Fruit fly (Drosophila melanogaster): ENCODE measurements around the gene pip.

pip gene

DNA sequence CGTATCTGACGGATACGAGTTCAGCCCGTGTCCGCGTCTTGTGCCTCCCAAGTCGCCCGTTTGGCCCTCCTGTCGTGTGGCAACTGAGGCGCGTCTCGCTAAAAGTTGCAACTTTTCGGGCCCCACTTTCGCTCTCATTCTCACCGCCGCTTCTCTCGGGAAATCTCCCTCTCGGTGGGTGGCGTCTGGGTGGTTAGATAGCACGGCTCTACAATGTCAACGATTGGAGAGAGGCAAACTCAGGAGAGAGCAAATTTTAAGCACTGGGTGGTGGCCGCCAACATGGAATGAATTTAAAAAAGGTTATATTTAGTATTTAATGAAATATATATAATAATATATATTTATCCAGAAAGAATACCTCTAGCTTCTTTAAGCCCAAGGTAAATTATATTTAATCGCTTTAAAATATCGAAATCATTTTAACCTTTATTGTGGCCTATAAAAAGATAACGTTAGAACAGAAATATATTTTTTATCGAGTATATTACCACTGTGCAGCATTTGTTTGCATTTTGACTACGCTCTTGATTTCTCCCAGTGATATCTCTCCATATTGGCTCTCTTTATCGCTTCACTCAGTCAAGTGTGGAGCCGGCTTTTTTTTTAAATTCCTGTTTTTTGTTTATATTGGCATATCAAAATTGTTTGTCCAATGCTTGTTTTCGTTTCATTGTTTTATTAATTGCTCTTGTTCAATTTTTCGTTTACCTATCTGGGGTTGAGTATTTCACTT is 44.8 kb downstream of the pip start, which contains the start of gene Gbs-76A (continued):
- TF ChIP-seq CG14860 (GFP tag; IDR thresholded peaks at IDR 0.05; ENCODE audit: partially characterized antibody) (peak; percentile 49; the same call in 1 of the 3 replicates), yki (optimal IDR thresholded peaks at IDR 0.05) (peak; percentile 16), otp (GFP tag; IDR thresholded peaks at IDR 0.05) (0 out of 3 replicates have a peak, but pooled peaks have one; percentile 47), Chrac-16 (GFP tag; optimal IDR thresholded peaks at IDR 0.05) (peak; percentile 38), amos (GFP tag; IDR thresholded peaks at IDR 0.05; ENCODE audit: partially characterized antibody) (no peak), gsb (GFP tag; IDR thresholded peaks at IDR 0.05) (peak; percentile 62), Sin3A (optimal IDR thresholded peaks at IDR 0.05) (no peak), PHDP (tag; optimal IDR thresholded peaks at IDR 0.05) (peak; percentile 93), nerfin-2 (GFP tag; IDR thresholded peaks at IDR 0.05; ENCODE audit: partially characterized antibody) (peak; percentile 20; the same call in 1 of the 2 replicates), fd64A (GFP tag; optimal IDR thresholded peaks at IDR 0.05) (no peak), CG11695 (GFP tag; IDR thresholded peaks at IDR 0.05) (peak; percentile 77; the same call in 2 of the 3 replicates), sc (optimal IDR thresholded peaks at IDR 0.05) (no peak), sc (GFP tag; optimal IDR thresholded peaks at IDR 0.05) (peak; percentile 75), CG17385 (GFP tag; optimal IDR thresholded peaks at IDR 0.05) (peak; percentile 85), CG31365 (tag; optimal IDR thresholded peaks at IDR 0.05) (no peak), btn (GFP tag; optimal IDR thresholded peaks at IDR 0.05) (no peak), CG4854 (GFP tag; optimal IDR thresholded peaks at IDR 0.05) (no peak), gem (tag; optimal IDR thresholded peaks at IDR 0.05) (peak; percentile 94), ken (GFP tag; IDR thresholded peaks at IDR 0.05) (0 out of 3 replicates have a peak, but pooled peaks have one; percentile 42), oc (tag; optimal IDR thresholded peaks at IDR 0.05) (peak; percentile 89), Lim3 (GFP tag; IDR thresholded peaks at IDR 0.05) (no peak), CG16863 (GFP tag; optimal IDR thresholded peaks at IDR 0.05) (no peak), CkIIα-i1 (GFP tag; IDR thresholded peaks at IDR 0.05) (no peak), Hey (tag; optimal IDR thresholded peaks at IDR 0.05) (no peak), HHEX (GFP tag; optimal IDR thresholded peaks at IDR 0.05) (peak; percentile 72), D (optimal IDR thresholded peaks at IDR 0.05) (no peak), D (GFP tag; optimal IDR thresholded peaks at IDR 0.05) (peak; percentile 75), Taf1 (GFP tag; IDR thresholded peaks at IDR 0.05) (peak; percentile 63), CG15479 (GFP tag; optimal IDR thresholded peaks at IDR 0.05) (no peak), fd102C (GFP tag; optimal IDR thresholded peaks at IDR 0.05) (no peak), sr (GFP tag; IDR thresholded peaks at IDR 0.05) (no peak), jing (GFP tag; optimal IDR thresholded peaks at IDR 0.05) (no peak), CG9797 (GFP tag; optimal IDR thresholded peaks at IDR 0.05) (no peak), CG7372 (GFP tag; IDR thresholded peaks at IDR 0.05) (no peak; the same call in 1 of the 2 replicates), gfzf (GFP tag; optimal IDR thresholded peaks at IDR 0.05) (no peak), CG8388 (GFP tag; optimal IDR thresholded peaks at IDR 0.05) (peak; percentile 84), CG30431 (GFP tag; optimal IDR thresholded peaks at IDR 0.05) (peak; percentile 45), Lpt (GFP tag; optimal IDR thresholded peaks at IDR 0.05) (no peak), CG18599 (GFP tag; optimal IDR thresholded peaks at IDR 0.05) (peak; percentile 93), Dp (GFP tag; optimal IDR thresholded peaks at IDR 0.05) (no peak), D19B (GFP tag; optimal IDR thresholded peaks at IDR 0.05) (peak; percentile 68), CG32772 (GFP tag; IDR thresholded peaks at IDR 0.05) (peak; percentile 59), CG3847 (GFP tag; IDR thresholded peaks at IDR 0.05) (peak; percentile 67), NfI (GFP tag; optimal IDR thresholded peaks at IDR 0.05) (peak; percentile 79), Med (GFP tag) (peak; percentile 72), usp (GFP tag; optimal IDR thresholded peaks at IDR 0.05) (no peak), CG16815 (GFP tag; optimal IDR thresholded peaks at IDR 0.05) (peak; percentile 60), CG4404 (GFP tag; IDR thresholded peaks at IDR 0.05) (peak; percentile 53), CG10147 (GFP tag; optimal IDR thresholded peaks at IDR 0.05) (peak; percentile 87), hbn (GFP tag; IDR thresholded peaks at IDR 0.05; ENCODE audit: partially characterized antibody) (no peak)
